Worm (Caenorhabditis elegans): ENCODE results near the gene F52B11.2.

- TF ChIP-seq ztf-11 (tag; optimal IDR thresholded peaks at IDR 0.05): no peak
- TF ChIP-seq pha-4 (GFP tag; IDR thresholded peaks at IDR 0.05): no peak
- TF ChIP-seq pha-4 (tag; optimal IDR thresholded peaks at IDR 0.05): no peak
- TF ChIP-seq hlh-11 (tag; optimal IDR thresholded peaks at IDR 0.05): no peak
- no peak for TF ChIP-seq dpl-1 (GFP tag; optimal IDR thresholded peaks at IDR 0.05)
- no peak for TF ChIP-seq ctbp-1 (GFP tag; IDR thresholded peaks at IDR 0.05)
- TF ChIP-seq fkh-10 (GFP tag; optimal IDR thresholded peaks at IDR 0.05): no peak
- no peak for TF ChIP-seq fos-1 (tag; optimal IDR thresholded peaks at IDR 0.05)
Observed at ce11 chrIV:14104745-14105144, 21.4 kb downstream of the F52B11.2 start.
